Worm (Caenorhabditis elegans): Measurements from ENCODE around the gene nhr-102.

nhr-102 gene

DNA sequence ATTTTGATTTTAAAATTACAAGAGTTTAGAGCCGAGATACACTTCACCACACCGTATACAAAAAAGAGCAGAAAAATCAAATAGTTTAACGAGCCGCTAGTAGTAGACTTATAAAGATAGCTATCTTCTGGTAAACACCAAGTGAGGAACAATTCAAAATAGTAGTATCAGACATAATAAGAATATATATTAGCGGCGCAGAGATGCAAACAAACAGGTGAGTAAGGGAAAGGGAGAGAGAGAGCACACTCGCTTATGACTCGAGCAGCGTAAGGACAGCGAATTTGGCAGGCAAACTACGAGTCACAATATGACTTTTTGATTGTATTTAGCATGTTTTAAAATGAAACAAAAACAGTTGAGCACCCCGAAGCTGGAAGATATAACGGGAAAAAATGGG lies 15.1 kb upstream of the nhr-102 start:
- TF ChIP-seq skn-1 (tag; optimal IDR thresholded peaks at IDR 0.05) (no peak), egl-27 (tag; optimal IDR thresholded peaks at IDR 0.05) (no peak), daf-12 (tag; optimal IDR thresholded peaks at IDR 0.05) (no peak), nhr-11 (tag; optimal IDR thresholded peaks at IDR 0.05) (no peak), pha-4 (tag; optimal IDR thresholded peaks at IDR 0.05) (peak; percentile 77), pqm-1 (tag; optimal IDR thresholded peaks at IDR 0.05) (peak; percentile 73), nhr-67 (tag; optimal IDR thresholded peaks at IDR 0.05) (no peak), elt-2 (tag; optimal IDR thresholded peaks at IDR 0.05) (peak; percentile 68), lin-15B (tag; optimal IDR thresholded peaks at IDR 0.05) (no peak)

DNA sequence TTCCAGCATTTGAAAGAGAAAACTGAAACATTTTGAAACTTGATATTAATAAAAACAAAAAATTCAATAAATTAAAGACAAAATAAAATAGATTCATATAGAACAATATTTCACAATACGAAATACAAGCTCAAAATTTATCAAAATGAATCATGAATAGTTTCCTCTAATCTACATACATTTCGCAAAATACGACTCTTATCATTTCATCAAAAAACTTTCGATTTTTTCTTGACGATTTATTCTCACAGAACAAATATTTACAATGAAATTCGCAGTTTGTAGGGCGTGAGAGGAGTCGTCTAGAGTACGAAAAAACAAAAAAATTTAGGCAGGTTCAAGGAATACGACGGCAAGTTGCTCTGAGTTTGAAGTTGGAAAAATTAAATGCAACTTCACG lies 13.9 kb upstream of the nhr-102 start:
- TF ChIP-seq pha-4 (tag; optimal IDR thresholded peaks at IDR 0.05) (peak; percentile 51), pqm-1 (tag; optimal IDR thresholded peaks at IDR 0.05) (peak; percentile 57), lin-39 (tag; optimal IDR thresholded peaks at IDR 0.05) (no peak), elt-2 (tag; optimal IDR thresholded peaks at IDR 0.05) (peak; percentile 72), aly-2 (tag; optimal IDR thresholded peaks at IDR 0.05) (no peak)

ce11 chrV:15888751-15889150 lies 12.5 kb upstream of the nhr-102 start, which contains the start of gene cgt-1:
Gene cgt-1, minus strand, starts transcription at chrV:15888851.
- TF ChIP-seq aly-2 (tag; optimal IDR thresholded peaks at IDR 0.05) (no peak), elt-1 (tag; optimal IDR thresholded peaks at IDR 0.05) (no peak)

DNA sequence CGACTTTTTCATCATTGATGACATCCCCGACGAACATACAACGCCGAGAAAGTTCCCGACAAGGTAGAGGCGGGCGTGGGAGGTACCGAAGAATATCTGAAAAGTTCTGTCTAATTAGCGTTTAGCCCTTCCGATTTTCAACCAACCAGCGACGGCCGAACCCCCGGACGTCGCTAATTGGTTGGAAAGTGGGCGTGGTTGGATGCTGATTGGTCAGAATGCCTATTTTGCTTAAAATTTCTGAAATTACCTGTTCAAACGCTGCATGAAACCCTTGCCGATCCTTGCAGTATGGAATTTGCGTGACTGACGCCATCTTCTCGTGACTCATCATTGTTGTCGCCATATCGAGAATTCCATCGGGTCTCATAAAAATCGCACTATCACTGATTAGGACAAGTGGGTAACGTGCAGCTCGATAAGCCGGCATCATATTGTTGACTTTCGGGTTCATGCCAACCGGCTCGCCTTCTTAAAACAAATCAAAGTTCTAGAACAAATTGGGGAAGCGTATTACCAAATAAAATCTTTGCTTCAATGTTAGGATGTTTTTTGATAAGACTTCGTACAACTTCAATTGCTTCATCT lies 11.6 kb upstream of the nhr-102 start:
- peak; percentile 93 for TF ChIP-seq elt-2 (tag; optimal IDR thresholded peaks at IDR 0.05)
- no peak for TF ChIP-seq ztf-11 (tag; optimal IDR thresholded peaks at IDR 0.05)
- TF ChIP-seq nfya-1 (tag; optimal IDR thresholded peaks at IDR 0.05; ENCODE audit: insufficient read depth): peak; percentile 76
- no peak for TF ChIP-seq fkh-10 (GFP tag; optimal IDR thresholded peaks at IDR 0.05)
- peak; percentile 89 for TF ChIP-seq pqm-1 (tag; optimal IDR thresholded peaks at IDR 0.05)
- no peak for TF ChIP-seq ZK546.5 (tag; optimal IDR thresholded peaks at IDR 0.05)
- peak; percentile 16 for TF ChIP-seq pha-4 (tag; optimal IDR thresholded peaks at IDR 0.05)
- TF ChIP-seq fos-1 (tag; optimal IDR thresholded peaks at IDR 0.05): peak; percentile 33
- peak; percentile 70 for TF ChIP-seq jun-1 (tag; optimal IDR thresholded peaks at IDR 0.05)

DNA sequence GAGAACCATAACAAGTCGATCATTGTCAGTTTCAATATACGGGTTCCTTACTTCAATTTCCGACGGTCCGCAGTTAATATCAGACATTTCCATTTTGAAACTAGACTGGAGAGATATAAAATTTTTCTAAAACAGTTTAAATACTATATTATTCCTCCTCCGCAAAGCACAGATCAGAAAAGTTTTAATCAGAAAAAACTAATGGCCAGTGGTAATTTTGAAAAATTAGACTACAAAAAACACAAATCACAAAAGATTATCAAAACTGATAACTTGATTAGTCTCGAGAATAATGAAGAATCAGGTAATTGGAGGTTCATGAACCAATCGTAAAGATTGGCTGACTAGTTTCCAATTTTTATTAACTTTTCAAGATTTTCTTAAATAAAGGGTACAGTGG lies 9.8 kb upstream of the nhr-102 start, which contains the start of gene T06C12.9:
Gene T06C12.9, minus strand, starts transcription at position 101 of the 400 bp plus-strand sequence.
- TF ChIP-seq snpc-4 (tag; optimal IDR thresholded peaks at IDR 0.05): no peak
- TF ChIP-seq pqm-1 (tag; optimal IDR thresholded peaks at IDR 0.05): peak; percentile 9
- no peak for TF ChIP-seq ceh-28 (tag; optimal IDR thresholded peaks at IDR 0.05)

DNA sequence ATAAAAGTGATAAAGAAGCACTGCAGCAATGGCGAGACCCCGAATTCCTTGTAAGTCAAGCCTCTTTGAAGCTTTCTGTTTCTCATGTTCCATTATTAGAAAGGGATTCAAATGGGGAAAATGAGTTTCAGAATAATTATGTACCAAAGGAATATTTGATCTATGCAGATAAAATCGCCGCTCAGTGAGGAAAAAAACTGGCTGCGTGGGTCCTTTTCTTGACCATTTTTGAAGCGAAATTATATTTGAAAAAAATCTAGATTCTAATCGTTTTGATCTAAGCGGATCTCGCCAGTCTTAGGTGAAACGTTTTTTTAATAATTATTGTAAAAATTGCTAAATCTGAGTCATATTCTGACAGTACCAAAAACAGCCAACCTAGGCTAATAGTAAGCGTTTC lies 8.5 kb upstream of the nhr-102 start, which contains the start of gene oac-42:
Gene oac-42, minus strand, starts transcription at position 101 of the 400 bp plus-strand sequence.
- TF ChIP-seq mml-1 (tag; optimal IDR thresholded peaks at IDR 0.05): no peak
- no peak for TF ChIP-seq nhr-77 (tag; optimal IDR thresholded peaks at IDR 0.05)
- no peak for TF ChIP-seq fkh-2 (tag; optimal IDR thresholded peaks at IDR 0.05)
- no peak for TF ChIP-seq nhr-43 (tag; optimal IDR thresholded peaks at IDR 0.05; ENCODE audit: poor library complexity, severe bottlenecking)
- no peak for TF ChIP-seq egl-5 (tag; optimal IDR thresholded peaks at IDR 0.05)
- TF ChIP-seq daf-12 (tag; optimal IDR thresholded peaks at IDR 0.05): no peak
- TF ChIP-seq elt-3 (tag; optimal IDR thresholded peaks at IDR 0.05): no peak
- no peak for TF ChIP-seq ceh-28 (tag; optimal IDR thresholded peaks at IDR 0.05)
- TF ChIP-seq aly-2 (tag; optimal IDR thresholded peaks at IDR 0.05): no peak
- no peak for TF ChIP-seq elt-1 (tag; optimal IDR thresholded peaks at IDR 0.05)
- TF ChIP-seq skn-1 (tag; optimal IDR thresholded peaks at IDR 0.05): no peak
- no peak for TF ChIP-seq ztf-4 (tag; optimal IDR thresholded peaks at IDR 0.05)
- TF ChIP-seq nhr-67 (tag; optimal IDR thresholded peaks at IDR 0.05): no peak
- TF ChIP-seq nhr-23 (tag; optimal IDR thresholded peaks at IDR 0.05): no peak
- no peak for TF ChIP-seq egl-27 (tag; optimal IDR thresholded peaks at IDR 0.05)
- TF ChIP-seq ztf-11 (tag; optimal IDR thresholded peaks at IDR 0.05): no peak
- no peak for TF ChIP-seq hmg-11 (tag; optimal IDR thresholded peaks at IDR 0.05)
- TF ChIP-seq ceh-82 (tag; optimal IDR thresholded peaks at IDR 0.05): no peak
- TF ChIP-seq nhr-76 (tag; optimal IDR thresholded peaks at IDR 0.05): no peak

Data from whole organism, L3 larva.